Worm (Caenorhabditis elegans) whole organism, early embryonic: ENCODE measurements around the gene Y17D7B.3.

Source experiments
- ama-1 ChIP-seq: fragments of 150-350 bp; optimal IDR thresholded peaks from 2 replicates; lab custom pipeline; 2014
- flt-1 ChIP-seq: fragments of 200-800 bp; sonication (Bioruptor generic); IDR thresholded peaks from 2 replicates; pipeline ENCODE4 v1.3.6; 2022; ENCODE audit warnings: missing genetic modification characterization, missing compliant biosample characterization
- hmg-4 ChIP-seq: fragments of 200-800 bp; sonication (Bioruptor generic); optimal IDR thresholded peaks from 2 replicates; lab custom pipeline; 2018; ENCODE audit warnings: mild to moderate bottlenecking, missing genetic modification characterization, missing compliant biosample characterization
- hnd-1 ChIP-seq: sonication (generic microtip); optimal IDR thresholded peaks from 2 replicates; lab custom pipeline; 2016; ENCODE audit warnings: missing genetic modification characterization, missing compliant biosample characterization
- tra-4 ChIP-seq: sonication (generic microtip); optimal IDR thresholded peaks from 2 replicates; lab custom pipeline; 2017; ENCODE audit warnings: missing genetic modification characterization, missing compliant biosample characterization

ce11 chrV:18783474-18783873 is 3.1 kb downstream of the Y17D7B.3 start, which contains the start of gene Y17D7B.10:
- TF ChIP-seq ama-1 (no peak), hnd-1 (tag; lab: Kevin White, UChicago) (no peak), tra-4 (tag; lab: Kevin White, UChicago) (no peak), hmg-4 (GFP tag; lab: Kevin White, UChicago) (no peak), flt-1 (no peak)
